Fruit fly (Drosophila melanogaster) whole organism, embryonic: ENCODE results near the gene RIOK2.

ENCODE experiments used
- Bgb ChIP-seq: fragments of 200-800 bp; sonication (Bioruptor generic); IDR thresholded peaks from 2 replicates; pipeline ENCODE4 v1.3.6; 2022; ENCODE audit warnings: missing biosample characterization, missing genetic modification characterization; ENCODE audit not compliant: partially characterized antibody
- CG11504 ChIP-seq: fragments of 200-800 bp; sonication (Bioruptor generic); optimal IDR thresholded peaks from 3 replicates; lab custom pipeline; 2019; ENCODE audit warnings: missing biosample characterization, mild to moderate bottlenecking, missing genetic modification characterization, moderate library complexity
- CG13894 ChIP-seq: fragments of 200-800 bp; sonication (Bioruptor generic); optimal IDR thresholded peaks from 3 replicates; lab custom pipeline; 2018; ENCODE audit warnings: missing biosample characterization, mild to moderate bottlenecking, missing genetic modification characterization, moderate library complexity
- CG15011 ChIP-seq: fragments of 200-800 bp; sonication (Bioruptor generic); optimal IDR thresholded peaks from 3 replicates; lab custom pipeline; 2018; ENCODE audit warnings: missing biosample characterization, mild to moderate bottlenecking, missing genetic modification characterization
- CG15479 ChIP-seq: fragments of 200-800 bp; sonication (Bioruptor generic); optimal IDR thresholded peaks from 3 replicates; lab custom pipeline; 2019; ENCODE audit warnings: missing biosample characterization, mild to moderate bottlenecking, missing genetic modification characterization, moderate library complexity
- CG16863 ChIP-seq: fragments of 200-800 bp; sonication (Bioruptor generic); optimal IDR thresholded peaks from 3 replicates; lab custom pipeline; 2016; ENCODE audit warnings: missing biosample characterization, missing genetic modification characterization
- CG17186 ChIP-seq: fragments of 200-800 bp; sonication (Bioruptor generic); optimal IDR thresholded peaks from 3 replicates; lab custom pipeline; 2017; ENCODE audit warnings: missing biosample characterization, missing genetic modification reagents, missing genetic modification characterization
- CG17385 ChIP-seq: fragments of 200-800 bp; sonication (Bioruptor generic); optimal IDR thresholded peaks from 3 replicates; lab custom pipeline; 2018; ENCODE audit warnings: missing biosample characterization, mild to moderate bottlenecking, missing genetic modification characterization
- CG2116 ChIP-seq: fragments of 200-800 bp; sonication (Bioruptor generic); optimal IDR thresholded peaks from 3 replicates; lab custom pipeline; 2018; ENCODE audit warnings: missing biosample characterization, mild to moderate bottlenecking, missing genetic modification characterization
- CG3065 ChIP-seq: fragments of 200-800 bp; sonication (Bioruptor generic); optimal IDR thresholded peaks from 2 replicates; lab custom pipeline; 2016; ENCODE audit warnings: missing biosample characterization, missing genetic modification characterization
- CG32532 ChIP-seq: fragments of 200-800 bp; sonication (Bioruptor generic); IDR thresholded peaks from 2 replicates; pipeline ENCODE4 v1.3.6; 2022; ENCODE audit warnings: missing biosample characterization, missing genetic modification characterization
- CG34224 ChIP-seq: fragments of 200-800 bp; sonication (Bioruptor generic); IDR thresholded peaks from 3 replicates; pipeline ENCODE4 v1.3.6; 2022; ENCODE audit warnings: missing biosample characterization, missing genetic modification characterization; ENCODE audit not compliant: partially characterized antibody
- CG3995 ChIP-seq: fragments of 200-800 bp; sonication (Bioruptor generic); optimal IDR thresholded peaks from 3 replicates; lab custom pipeline; 2016; ENCODE audit warnings: missing biosample characterization, missing genetic modification characterization
- CG4282 ChIP-seq: fragments of 200-800 bp; sonication (Bioruptor generic); optimal IDR thresholded peaks from 2 replicates; lab custom pipeline; 2016; ENCODE audit warnings: missing biosample characterization, missing genetic modification characterization
- CG4730 ChIP-seq: fragments of 200-800 bp; sonication (Bioruptor generic); IDR thresholded peaks from 2 replicates; pipeline ENCODE4 v1.3.6; 2022; ENCODE audit warnings: missing biosample characterization, missing genetic modification characterization
- CG5180 ChIP-seq: fragments of 200-800 bp; sonication (Bioruptor generic); optimal IDR thresholded peaks from 3 replicates; lab custom pipeline; 2017; ENCODE audit warnings: missing biosample characterization, missing genetic modification characterization, mild to moderate bottlenecking, moderate library complexity, missing genetic modification reagents
- CG6175 ChIP-seq: fragments of 200-800 bp; sonication (Bioruptor generic); IDR thresholded peaks from 3 replicates; pipeline ENCODE4 v1.3.6; 2022; ENCODE audit warnings: missing biosample characterization, missing genetic modification characterization
- CG7839 ChIP-seq: fragments of 200-800 bp; sonication (Bioruptor generic); optimal IDR thresholded peaks from 3 replicates; lab custom pipeline; 2018; ENCODE audit warnings: missing biosample characterization, mild to moderate bottlenecking, missing genetic modification characterization, moderate library complexity
- CG9215 ChIP-seq: fragments of 200-800 bp; sonication (Bioruptor generic); IDR thresholded peaks from 2 replicates; pipeline ENCODE4 v1.3.6; 2022; ENCODE audit warnings: missing biosample characterization, missing genetic modification characterization
- CG9932 ChIP-seq: fragments of 200-800 bp; sonication (Bioruptor generic); IDR thresholded peaks from 2 replicates; pipeline ENCODE4 v1.3.6; 2022; ENCODE audit warnings: missing biosample characterization, missing genetic modification characterization
- Camta ChIP-seq: fragments of 200-800 bp; sonication (Bioruptor generic); optimal IDR thresholded peaks from 2 replicates; lab custom pipeline; 2016; ENCODE audit warnings: missing biosample characterization, missing genetic modification characterization
- Fer1 ChIP-seq: fragments of 200-800 bp; sonication (Bioruptor generic); optimal IDR thresholded peaks from 2 replicates; lab custom pipeline; 2017; ENCODE audit warnings: missing biosample characterization, mild to moderate bottlenecking, missing genetic modification characterization
- Fer3 ChIP-seq: fragments of 200-800 bp; sonication (Bioruptor generic); optimal IDR thresholded peaks from 2 replicates; lab custom pipeline; 2018; ENCODE audit warnings: missing biosample characterization, mild to moderate bottlenecking, missing genetic modification characterization, moderate library complexity
- H2.0 ChIP-seq: fragments of 200-800 bp; sonication (Bioruptor generic); IDR thresholded peaks from 2 replicates; pipeline ENCODE4 v1.3.6; 2022; ENCODE audit warnings: missing biosample characterization, missing genetic modification characterization
- HLH54F ChIP-seq: fragments of 200-800 bp; sonication (Bioruptor generic); optimal IDR thresholded peaks from 3 replicates; lab custom pipeline; 2016; ENCODE audit warnings: missing biosample characterization, missing genetic modification characterization
- Hmx ChIP-seq: fragments of 200-800 bp; sonication (Bioruptor generic); optimal IDR thresholded peaks from 2 replicates; lab custom pipeline; 2016; ENCODE audit warnings: missing biosample characterization, missing genetic modification characterization
- Hr39 ChIP-seq: fragments of >200 bp; optimal IDR thresholded peaks from 2 replicates; lab custom pipeline; 2017
- Hr51 ChIP-seq, 2 experiments: fragments of 200-800 bp; sonication (Bioruptor generic); optimal IDR thresholded peaks; 2 replicates in 1 of 2; 3 replicates in 1 of 2; lab custom pipeline; 2016 to 2018; ENCODE audit warnings: missing biosample characterization in 2 of 2, missing genetic modification characterization in 2 of 2, mild to moderate bottlenecking in 1 of 2, moderate library complexity in 1 of 2
- Nf-YB ChIP-seq: fragments of 200-800 bp; sonication (Bioruptor generic); optimal IDR thresholded peaks from 3 replicates; lab custom pipeline; 2019; ENCODE audit warnings: missing biosample characterization, mild to moderate bottlenecking, missing genetic modification characterization, moderate library complexity
- Nf-YC ChIP-seq: fragments of 200-800 bp; optimal IDR thresholded peaks from 3 replicates; lab custom pipeline; 2019; ENCODE audit warnings: missing biosample characterization, mild to moderate bottlenecking, missing genetic modification characterization, moderate library complexity
- Pdp1 ChIP-seq, 2 experiments: fragments of 200-800 bp; sonication (Bioruptor generic); optimal IDR thresholded peaks; 3 replicates each; lab custom pipeline; 2016; ENCODE audit warnings: missing biosample characterization in 2 of 2, missing genetic modification characterization in 2 of 2, mild to moderate bottlenecking in 1 of 2, moderate library complexity in 1 of 2
- Side ChIP-seq: fragments of 200-800 bp; sonication (Bioruptor generic); optimal IDR thresholded peaks from 2 replicates; lab custom pipeline; 2016; ENCODE audit warnings: missing biosample characterization, missing genetic modification characterization
- Sry-β ChIP-seq: fragments of 200-800 bp; sonication (Bioruptor generic); optimal IDR thresholded peaks from 2 replicates; lab custom pipeline; 2018; ENCODE audit warnings: missing biosample characterization, mild to moderate bottlenecking, missing genetic modification characterization, moderate library complexity
- Vsx1 ChIP-seq: fragments of 200-800 bp; sonication (Bioruptor generic); optimal IDR thresholded peaks from 2 replicates; lab custom pipeline; 2017; ENCODE audit warnings: missing biosample characterization, mild to moderate bottlenecking, missing genetic modification characterization, missing genetic modification reagents
- amos ChIP-seq: fragments of 200-800 bp; sonication (Bioruptor generic); IDR thresholded peaks from 2 replicates; pipeline ENCODE4 v1.3.6; 2022; ENCODE audit warnings: missing biosample characterization, missing genetic modification characterization; ENCODE audit not compliant: partially characterized antibody
- aop ChIP-seq: fragments of 200-800 bp; sonication (Bioruptor generic); IDR thresholded peaks from 2 replicates; pipeline ENCODE4 v1.3.6; 2022; ENCODE audit warnings: missing biosample characterization, missing genetic modification characterization
- cg ChIP-seq: fragments of 200-800 bp; sonication (Bioruptor generic); optimal IDR thresholded peaks from 3 replicates; lab custom pipeline; 2019; ENCODE audit warnings: missing biosample characterization, mild to moderate bottlenecking, missing genetic modification characterization, moderate library complexity
- disco-r ChIP-seq: fragments of 200-800 bp; sonication (Bioruptor generic); optimal IDR thresholded peaks from 2 replicates; lab custom pipeline; 2016; ENCODE audit warnings: missing biosample characterization, missing genetic modification characterization
- eyg ChIP-seq: fragments of 200-800 bp; sonication (Bioruptor generic); optimal IDR thresholded peaks from 3 replicates; lab custom pipeline; 2016; ENCODE audit warnings: missing biosample characterization, missing genetic modification characterization
- gcm2 ChIP-seq: fragments of 200-800 bp; sonication (Bioruptor generic); optimal IDR thresholded peaks from 2 replicates; lab custom pipeline; 2016; ENCODE audit warnings: missing biosample characterization, missing genetic modification characterization
- gsb ChIP-seq: fragments of 200-800 bp; sonication (Bioruptor generic); IDR thresholded peaks from 2 replicates; pipeline ENCODE4 v1.3.6; 2022; ENCODE audit warnings: missing biosample characterization, missing genetic modification characterization
- jing ChIP-seq: fragments of 200-800 bp; sonication (Bioruptor generic); optimal IDR thresholded peaks from 2 replicates; lab custom pipeline; 2018; ENCODE audit warnings: missing biosample characterization, mild to moderate bottlenecking, missing genetic modification characterization
- ken ChIP-seq: fragments of 200-800 bp; sonication (Bioruptor generic); IDR thresholded peaks from 3 replicates; pipeline ENCODE4 v1.3.6; 2022; ENCODE audit warnings: missing biosample characterization, missing genetic modification characterization
- maf-S ChIP-seq: fragments of 200-800 bp; sonication (Bioruptor generic); optimal IDR thresholded peaks from 2 replicates; lab custom pipeline; 2016; ENCODE audit warnings: missing biosample characterization, missing genetic modification characterization
- prd ChIP-seq, 3 experiments: fragments of >200 bp in 2 of 3; fragments of 200-800 bp in 1 of 3; sonication (Bioruptor generic) in 1 of 3; optimal IDR thresholded peaks in 2 of 3; IDR thresholded peaks in 1 of 3; 2 replicates in 2 of 3; 3 replicates in 1 of 3; pipeline versions ENCODE4 v1.3.6 to Lab custom; 2017 to 2022; ENCODE audit warnings: missing biosample characterization in 1 of 3, missing genetic modification characterization in 1 of 3
- schlank ChIP-seq: fragments of 200-800 bp; sonication (Bioruptor generic); optimal IDR thresholded peaks from 2 replicates; lab custom pipeline; 2018; ENCODE audit warnings: missing biosample characterization, mild to moderate bottlenecking, missing genetic modification characterization
- tup ChIP-seq: fragments of 200-800 bp; sonication (Bioruptor generic); optimal IDR thresholded peaks from 2 replicates; lab custom pipeline; 2016; ENCODE audit warnings: missing biosample characterization, mild to moderate bottlenecking, missing genetic modification characterization, moderate library complexity
- z ChIP-seq: fragments of 200-800 bp; sonication (Bioruptor generic); IDR thresholded peaks from 3 replicates; pipeline ENCODE4 v1.3.6; 2022; ENCODE audit warnings: missing biosample characterization, missing genetic modification characterization
- zfh1 ChIP-seq: fragments of 200-800 bp; sonication (Bioruptor generic); IDR thresholded peaks from 3 replicates; pipeline ENCODE4 v1.3.6; 2022; ENCODE audit warnings: missing biosample characterization, missing genetic modification characterization

RIOK2 gene

DNA sequence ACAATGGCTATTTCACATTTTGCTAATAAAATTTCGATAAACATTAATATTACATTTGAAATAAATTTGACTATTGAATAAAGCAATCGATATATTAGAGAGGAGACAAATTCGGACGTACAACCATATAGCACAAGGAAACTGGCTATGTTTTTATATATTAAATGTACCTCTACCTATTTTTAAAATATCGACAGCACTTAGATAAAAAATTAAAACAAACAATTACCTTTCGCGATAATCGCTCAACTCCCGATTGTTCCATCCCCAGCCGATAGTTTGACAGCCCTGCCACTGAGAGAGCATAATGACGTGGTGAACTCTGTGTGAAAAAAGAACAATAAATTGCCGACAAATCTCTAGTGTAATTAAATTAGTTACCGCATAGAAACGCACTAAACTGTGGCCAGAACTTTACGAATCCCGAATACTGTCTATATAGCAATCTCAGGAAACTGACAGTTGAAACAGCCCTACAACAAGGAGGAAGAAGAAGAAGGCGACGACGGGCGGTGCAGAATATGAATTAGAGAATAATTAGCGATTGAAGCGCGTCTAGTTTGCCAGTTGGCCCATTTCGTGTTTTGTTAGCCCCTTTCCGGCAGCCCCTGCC, 6.9 kb upstream of the RIOK2 start, which contains the start of gene CG11857 (continued):
- peak; percentile 96 for TF ChIP-seq CG16863
- peak; percentile 88 for TF ChIP-seq Vsx1 (GFP tag; lab: Kevin White, UChicago)
- TF ChIP-seq prd (optimal IDR thresholded peaks at IDR 0.05; lab: Kevin White, UChicago), result no peak
- peak; percentile 100 for TF ChIP-seq prd (GFP tag; IDR thresholded peaks at IDR 0.05; lab: Robert Waterston, UW)
- TF ChIP-seq CG17186, result peak; percentile 94
- TF ChIP-seq Camta (GFP tag; lab: Kevin White, UChicago), result peak; percentile 98
- TF ChIP-seq ken (GFP tag; lab: Robert Waterston, UW), result peak; percentile 99
- TF ChIP-seq amos (GFP tag; lab: Robert Waterston, UW), result peak; percentile 98
- TF ChIP-seq Nf-YC, result peak; percentile 87
- TF ChIP-seq disco-r (GFP tag; lab: Kevin White, UChicago), result peak; percentile 93
- TF ChIP-seq eyg, result peak; percentile 94
- peak; percentile 99 for TF ChIP-seq zfh1 (GFP tag; lab: Robert Waterston, UW)
- TF ChIP-seq CG32532 (GFP tag; lab: Robert Waterston, UW), result peak; percentile 99
- TF ChIP-seq CG4282, result peak; percentile 96
- peak; percentile 97 for TF ChIP-seq gsb
- TF ChIP-seq CG9932 (GFP tag; lab: Robert Waterston, UW), result peak; percentile 100
- TF ChIP-seq CG34224 (GFP tag; lab: Robert Waterston, UW), result peak; percentile 100
- no peak for TF ChIP-seq cg (GFP tag; lab: Kevin White, UChicago)
- peak; percentile 97 for TF ChIP-seq CG13894 (tag; lab: Kevin White, UChicago)
- peak; percentile 30 for TF ChIP-seq CG15479 (GFP tag; lab: Kevin White, UChicago)
- TF ChIP-seq CG11504, result peak; percentile 95
- TF ChIP-seq HLH54F, result peak; percentile 98
- TF ChIP-seq Nf-YB (GFP tag; lab: Kevin White, UChicago), result peak; percentile 80
- TF ChIP-seq gcm2 (GFP tag; lab: Kevin White, UChicago), result peak; percentile 88
- peak; percentile 94 for TF ChIP-seq CG2116 (GFP tag; lab: Kevin White, UChicago)
- peak; percentile 99 for TF ChIP-seq CG4730
- peak; percentile 98 for TF ChIP-seq CG7839
- no peak for TF ChIP-seq CG5180 (GFP tag; lab: Kevin White, UChicago)
- TF ChIP-seq CG17385, result peak; percentile 94
- peak; percentile 96 for TF ChIP-seq Hmx
- peak; percentile 98 for TF ChIP-seq CG6175 (GFP tag; lab: Robert Waterston, UW)
- TF ChIP-seq H2.0 (GFP tag; lab: Robert Waterston, UW), result peak; percentile 99
- TF ChIP-seq Hr39 (lab: Kevin White, UChicago), result no peak
- peak; percentile 99 for TF ChIP-seq Bgb (GFP tag; lab: Robert Waterston, UW)
- peak; percentile 78 for TF ChIP-seq Sry-β (GFP tag; lab: Kevin White, UChicago)
- TF ChIP-seq CG9215 (GFP tag; lab: Robert Waterston, UW), result peak; percentile 99
- TF ChIP-seq Side (GFP tag; lab: Kevin White, UChicago), result peak; percentile 95
- TF ChIP-seq jing (GFP tag; lab: Kevin White, UChicago), result peak; percentile 94
- TF ChIP-seq Fer3 (tag; lab: Kevin White, UChicago), result peak; percentile 98
- TF ChIP-seq tup (GFP tag; lab: Kevin White, UChicago), result peak; percentile 94
- peak; percentile 96 for TF ChIP-seq CG3065 (GFP tag; lab: Kevin White, UChicago)
- peak; percentile 82 for TF ChIP-seq CG3995
- peak; percentile 96 for TF ChIP-seq aop (GFP tag; lab: Robert Waterston, UW)
- peak; percentile 98 for TF ChIP-seq maf-S
- peak; percentile 92 for TF ChIP-seq CG15011 (GFP tag; lab: Kevin White, UChicago)
- peak; percentile 94 for TF ChIP-seq Fer1
- peak; percentile 96 to 99 for TF ChIP-seq Hr51 (GFP tag; optimal IDR thresholded peaks at IDR 0.05; lab: Kevin White, UChicago)
- TF ChIP-seq z, result peak; percentile 70; the same call in 2 of the 3 replicates
- TF ChIP-seq Pdp1 (GFP tag; optimal IDR thresholded peaks at IDR 0.05; lab: Kevin White, UChicago), result peak; percentile 98
- peak; percentile 96 for TF ChIP-seq schlank (tag; lab: Kevin White, UChicago)
